Fruit fly (Drosophila melanogaster): ENCODE results near the gene CG13895.

Gene CG13895

DNA sequence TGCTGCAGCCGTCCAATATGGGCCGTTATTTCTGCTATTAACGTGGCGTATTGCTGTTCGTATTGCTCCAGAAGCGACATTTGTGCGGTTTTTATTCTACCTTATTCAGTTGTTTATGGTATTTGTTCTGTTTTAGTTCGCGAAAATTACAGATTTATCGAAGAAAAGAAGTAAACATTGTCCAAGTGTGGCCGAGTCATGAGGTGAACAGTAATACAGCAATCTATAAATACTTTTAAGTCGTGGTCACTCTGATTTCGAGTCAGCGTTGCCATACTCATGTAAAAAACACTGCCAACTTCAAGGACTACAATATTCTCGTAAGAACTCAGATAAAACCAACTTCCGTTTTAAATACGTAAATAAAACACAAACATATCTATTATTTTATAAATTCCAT, 15.3 kb downstream of the CG13895 start, which contains the start of gene Vti1a (continued):
- TF ChIP-seq Dek (tag; optimal IDR thresholded peaks at IDR 0.05) (no peak), CG30431 (GFP tag; optimal IDR thresholded peaks at IDR 0.05) (no peak), MBD-R2 (GFP tag; IDR thresholded peaks at IDR 0.05) (peak; percentile 82), trh (GFP tag; optimal IDR thresholded peaks at IDR 0.05) (no peak), CG8944 (GFP tag; optimal IDR thresholded peaks at IDR 0.05) (no peak), sens-2 (GFP tag; IDR thresholded peaks at IDR 0.05) (no peak), Abd-B (GFP tag; optimal IDR thresholded peaks at IDR 0.05) (no peak), CG4730 (GFP tag; IDR thresholded peaks at IDR 0.05) (no peak), repo (GFP tag; optimal IDR thresholded peaks at IDR 0.05) (no peak), CG12299 (tag; optimal IDR thresholded peaks at IDR 0.05) (no peak), CrebB (tag; optimal IDR thresholded peaks at IDR 0.05) (no peak), Atf6 (GFP tag; IDR thresholded peaks at IDR 0.05) (no peak), luna (GFP tag; optimal IDR thresholded peaks at IDR 0.05) (no peak), unpg (GFP tag; optimal IDR thresholded peaks at IDR 0.05) (no peak), bcd (GFP tag; optimal IDR thresholded peaks at IDR 0.05) (no peak), bigmax (GFP tag; optimal IDR thresholded peaks at IDR 0.05) (peak; percentile 34), Poxn (GFP tag; IDR thresholded peaks at IDR 0.05) (no peak), D19A (tag; optimal IDR thresholded peaks at IDR 0.05) (no peak), Atf3 (GFP tag; optimal IDR thresholded peaks at IDR 0.05) (no peak), Aef1 (GFP tag; IDR thresholded peaks at IDR 0.05) (no peak), ems (GFP tag; optimal IDR thresholded peaks at IDR 0.05) (no peak), C15 (GFP tag; IDR thresholded peaks at IDR 0.05) (no peak), Hr39 (optimal IDR thresholded peaks at IDR 0.05) (no peak), schlank (tag; optimal IDR thresholded peaks at IDR 0.05) (no peak), B-H2 (GFP tag; optimal IDR thresholded peaks at IDR 0.05) (no peak), CG7271 (tag; optimal IDR thresholded peaks at IDR 0.05) (no peak), fd102C (GFP tag; optimal IDR thresholded peaks at IDR 0.05) (no peak), Hr3 (GFP tag; optimal IDR thresholded peaks at IDR 0.05) (no peak), Adf1 (GFP tag; IDR thresholded peaks at IDR 0.05) (no peak), HmgD (GFP tag; optimal IDR thresholded peaks at IDR 0.05) (no peak), Max (GFP tag; optimal IDR thresholded peaks at IDR 0.05) (no peak), CG17361 (GFP tag; IDR thresholded peaks at IDR 0.05) (0 out of 3 replicates have a peak, but pooled peaks have one; percentile 33), HHEX (GFP tag; optimal IDR thresholded peaks at IDR 0.05) (no peak), gem (tag; optimal IDR thresholded peaks at IDR 0.05) (no peak), CG12391 (tag; optimal IDR thresholded peaks at IDR 0.05) (peak; percentile 16), al (GFP tag; IDR thresholded peaks at IDR 0.05) (no peak), mld (GFP tag; IDR thresholded peaks at IDR 0.05; ENCODE audit: partially characterized antibody) (no peak), emc (GFP tag; optimal IDR thresholded peaks at IDR 0.05) (no peak), CG15479 (GFP tag; optimal IDR thresholded peaks at IDR 0.05) (no peak)

DNA sequence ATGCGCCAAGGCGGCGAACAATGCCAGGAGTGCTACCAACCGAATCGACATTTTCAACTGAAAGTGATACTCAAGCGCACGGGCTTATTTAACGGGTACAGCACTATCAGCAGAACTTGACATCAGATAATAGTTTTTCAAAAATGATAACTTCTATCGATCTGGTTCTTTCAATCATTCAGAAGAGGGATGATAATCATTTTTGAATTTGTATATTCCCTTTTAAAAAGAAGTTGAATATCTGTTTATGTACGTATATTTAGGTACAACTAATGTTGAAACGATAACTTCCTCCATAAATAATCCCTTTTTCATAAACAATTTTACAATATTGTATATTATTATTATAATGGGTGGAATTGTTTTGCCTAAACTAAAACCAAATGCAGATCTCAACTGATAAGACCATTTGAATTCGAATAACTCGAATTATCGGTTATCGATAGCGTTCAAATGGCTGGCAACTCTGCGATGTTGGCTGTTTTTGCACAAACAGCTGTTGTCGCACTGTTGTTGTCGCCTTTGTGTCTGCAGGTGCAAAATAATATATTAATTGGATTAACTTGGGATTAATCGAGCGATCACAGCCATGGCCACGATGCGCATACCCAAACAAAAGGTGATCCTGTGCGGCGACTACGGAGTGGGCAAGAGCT, 17.8 kb downstream of the CG13895 start, which contains the start of the genes CG32483 and RabX6:
TSS of gene CG32483 (minus strand) at position 51 of the 656 bp plus-strand sequence.
TSS of gene RabX6 (plus strand) at position 487 of the 656 bp plus-strand sequence.
- TF ChIP-seq BEAF-32 (GFP tag; optimal IDR thresholded peaks at IDR 0.05) (peak; percentile 42), rib (GFP tag; IDR thresholded peaks at IDR 0.05) (peak; percentile 14; the same call in 1 of the 2 replicates), sqz (GFP tag; optimal IDR thresholded peaks at IDR 0.05) (peak; percentile 2), CG9876 (GFP tag; optimal IDR thresholded peaks at IDR 0.05) (no peak), MBD-R2 (GFP tag; IDR thresholded peaks at IDR 0.05) (peak; percentile 83), CG17361 (GFP tag; IDR thresholded peaks at IDR 0.05) (no peak), D19A (tag; optimal IDR thresholded peaks at IDR 0.05) (no peak), CG4360 (GFP tag; IDR thresholded peaks at IDR 0.05) (peak; percentile 63; the same call in 1 of the 2 replicates), amos (GFP tag; IDR thresholded peaks at IDR 0.05; ENCODE audit: partially characterized antibody) (peak; percentile 36; the same call in 1 of the 2 replicates), CG7963 (GFP tag; IDR thresholded peaks at IDR 0.05; ENCODE audit: partially characterized antibody) (0 out of 3 replicates have a peak, but pooled peaks have one; percentile 53), CG10267 (tag; optimal IDR thresholded peaks at IDR 0.05) (peak; percentile 3), CG12236 (GFP tag; optimal IDR thresholded peaks at IDR 0.05) (no peak), crp (GFP tag; optimal IDR thresholded peaks at IDR 0.05) (peak; percentile 65 to 93), CTCF (GFP tag; optimal IDR thresholded peaks at IDR 0.05) (peak; percentile 38), CG2116 (GFP tag; optimal IDR thresholded peaks at IDR 0.05) (peak; percentile 73), Myb (GFP tag; optimal IDR thresholded peaks at IDR 0.05) (peak; percentile 63), ac (GFP tag; optimal IDR thresholded peaks at IDR 0.05) (no peak)

Measured in whole organism, embryonic.